Worm (Caenorhabditis elegans) whole organism, L2 larva: ENCODE data around the gene R11G1.1.

ENCODE experiments used
- C34F6.9 ChIP-seq: fragments of 150-350 bp; optimal IDR thresholded peaks from 2 replicates; lab custom pipeline; 2014; ENCODE audit warnings: missing biosample characterization, missing genetic modification characterization
- F13H6.1 ChIP-seq: sonication (generic microtip); optimal IDR thresholded peaks from 2 replicates; lab custom pipeline; 2016; ENCODE audit warnings: missing genetic modification characterization, missing compliant biosample characterization
- Y55F3AM.14 ChIP-seq: fragments of 200-800 bp; sonication (Bioruptor generic); optimal IDR thresholded peaks from 2 replicates; lab custom pipeline; 2018; ENCODE audit warnings: mild to moderate bottlenecking, missing genetic modification characterization, missing compliant biosample characterization
- ZK546.5 ChIP-seq: sonication (generic microtip); optimal IDR thresholded peaks from 2 replicates; lab custom pipeline; 2017; ENCODE audit warnings: missing biosample characterization, missing genetic modification characterization
- alr-1 ChIP-seq: fragments of 150-350 bp; optimal IDR thresholded peaks from 2 replicates; lab custom pipeline; 2014; ENCODE audit warnings: missing biosample characterization, missing genetic modification characterization
- aly-2 ChIP-seq: fragments of 150-350 bp; optimal IDR thresholded peaks from 2 replicates; lab custom pipeline; 2014; ENCODE audit warnings: missing biosample characterization, missing genetic modification characterization
- ama-1 ChIP-seq: fragments of 150-350 bp; optimal IDR thresholded peaks from 2 replicates; lab custom pipeline; 2018; ENCODE audit warnings: inconsistent platforms
- ceh-16 ChIP-seq: fragments of 150-350 bp; optimal IDR thresholded peaks from 2 replicates; lab custom pipeline; 2014; ENCODE audit warnings: missing biosample characterization, missing genetic modification characterization
- ceh-82 ChIP-seq: fragments of 150-350 bp; optimal IDR thresholded peaks from 2 replicates; lab custom pipeline; 2014; ENCODE audit warnings: missing biosample characterization, missing genetic modification characterization
- crh-2 ChIP-seq: sonication (generic microtip); optimal IDR thresholded peaks from 2 replicates; lab custom pipeline; 2017; ENCODE audit warnings: missing biosample characterization, missing genetic modification characterization
- dmd-4 ChIP-seq: sonication (generic microtip); optimal IDR thresholded peaks from 2 replicates; lab custom pipeline; 2017; ENCODE audit warnings: missing biosample characterization, missing genetic modification characterization
- egl-27 ChIP-seq: sonication (generic microtip); optimal IDR thresholded peaks from 3 replicates; lab custom pipeline; 2017; ENCODE audit warnings: missing biosample characterization, missing genetic modification reagents, missing genetic modification characterization
- elt-1 ChIP-seq: fragments of 150-350 bp; optimal IDR thresholded peaks from 2 replicates; lab custom pipeline; 2014; ENCODE audit warnings: missing biosample characterization, missing genetic modification characterization
- elt-3 ChIP-seq: sonication (generic microtip); optimal IDR thresholded peaks from 2 replicates; lab custom pipeline; 2017; ENCODE audit warnings: missing biosample characterization, missing genetic modification characterization
- fos-1 ChIP-seq: fragments of 150-350 bp; optimal IDR thresholded peaks from 2 replicates; lab custom pipeline; 2014; ENCODE audit warnings: missing biosample characterization, missing genetic modification characterization
- lin-11 ChIP-seq: fragments of 150-350 bp; sonication (generic microtip); optimal IDR thresholded peaks from 2 replicates; lab custom pipeline; 2014; ENCODE audit warnings: missing biosample characterization, missing genetic modification characterization, inconsistent platforms, mixed read lengths
- lin-39 ChIP-seq: fragments of 150-350 bp; optimal IDR thresholded peaks from 2 replicates; lab custom pipeline; 2014; ENCODE audit warnings: missing biosample characterization, missing genetic modification reagents, missing genetic modification characterization
- lsy-2 ChIP-seq, 2 experiments: fragments of 150-350 bp in 1 of 2; sonication (generic microtip) in 1 of 2; optimal IDR thresholded peaks; 2 replicates each; lab custom pipeline; 2014 to 2017; ENCODE audit warnings: missing biosample characterization in 2 of 2, missing genetic modification characterization in 2 of 2
- mab-5 ChIP-seq: fragments of 150-350 bp; optimal IDR thresholded peaks from 2 replicates; lab custom pipeline; 2014; ENCODE audit warnings: missing biosample characterization, missing genetic modification characterization
- mbf-1 ChIP-seq: sonication (generic microtip); optimal IDR thresholded peaks from 2 replicates; lab custom pipeline; 2017; ENCODE audit warnings: missing biosample characterization, missing genetic modification characterization
- mdl-1 ChIP-seq, 2 experiments: fragments of 150-350 bp in 1 of 2; sonication (generic microtip) in 1 of 2; optimal IDR thresholded peaks; 2 replicates each; lab custom pipeline; 2017; ENCODE audit warnings: missing biosample characterization in 2 of 2, missing genetic modification characterization in 2 of 2
- nhr-11 ChIP-seq: fragments of 150-350 bp; optimal IDR thresholded peaks from 2 replicates; lab custom pipeline; 2014; ENCODE audit warnings: missing biosample characterization, missing genetic modification characterization
- nhr-129 ChIP-seq: fragments of 150-350 bp; optimal IDR thresholded peaks from 2 replicates; lab custom pipeline; 2014; ENCODE audit warnings: missing biosample characterization, missing genetic modification characterization
- nhr-21 ChIP-seq: fragments of 150-350 bp; optimal IDR thresholded peaks from 2 replicates; lab custom pipeline; 2014; ENCODE audit warnings: missing biosample characterization, missing genetic modification characterization
- nhr-237 ChIP-seq: fragments of 150-350 bp; optimal IDR thresholded peaks from 2 replicates; lab custom pipeline; 2014; ENCODE audit warnings: missing biosample characterization, missing genetic modification characterization
- nhr-25 ChIP-seq: fragments of 150-350 bp; sonication (generic microtip); optimal IDR thresholded peaks from 3 replicates; lab custom pipeline; 2014; ENCODE audit warnings: missing biosample characterization, missing genetic modification characterization
- nhr-6 ChIP-seq: fragments of 150-350 bp; optimal IDR thresholded peaks from 2 replicates; lab custom pipeline; 2014; ENCODE audit warnings: missing biosample characterization, missing genetic modification characterization
- nhr-77 ChIP-seq: fragments of 150-350 bp; optimal IDR thresholded peaks from 2 replicates; lab custom pipeline; 2014; ENCODE audit warnings: missing biosample characterization, missing genetic modification characterization
- sem-4 ChIP-seq: fragments of 150-350 bp; optimal IDR thresholded peaks from 2 replicates; lab custom pipeline; 2014; ENCODE audit warnings: missing biosample characterization, missing genetic modification reagents, missing genetic modification characterization
- sma-9 ChIP-seq, 2 experiments: fragments of 150-350 bp in 1 of 2; sonication (generic microtip) in 1 of 2; optimal IDR thresholded peaks; 2 replicates each; lab custom pipeline; 2014 to 2016; ENCODE audit warnings: missing genetic modification characterization in 2 of 2, mild to moderate bottlenecking in 1 of 2, missing biosample characterization in 1 of 2, missing compliant biosample characterization in 1 of 2, missing genetic modification reagents in 1 of 2, moderate library complexity in 1 of 2
- snpc-4 ChIP-seq: fragments of 150-350 bp; optimal IDR thresholded peaks from 2 replicates; lab custom pipeline; 2014; ENCODE audit warnings: missing biosample characterization, missing genetic modification characterization
- unc-55 ChIP-seq: fragments of 150-350 bp; sonication (generic microtip); optimal IDR thresholded peaks from 3 replicates; lab custom pipeline; 2014; ENCODE audit warnings: missing biosample characterization, missing genetic modification reagents, missing genetic modification characterization
- zag-1 ChIP-seq: fragments of 150-350 bp; optimal IDR thresholded peaks from 2 replicates; lab custom pipeline; 2014; ENCODE audit warnings: missing biosample characterization, missing genetic modification characterization
- ztf-11 ChIP-seq: sonication (generic microtip); optimal IDR thresholded peaks from 2 replicates; lab custom pipeline; 2017; ENCODE audit warnings: missing biosample characterization, missing genetic modification characterization
- ztf-4 ChIP-seq: fragments of 150-350 bp; optimal IDR thresholded peaks from 2 replicates; lab custom pipeline; 2014; ENCODE audit warnings: missing biosample characterization, missing genetic modification characterization

The R11G1.1 gene

ce11 chrX:3689155-3689719, 29.9 kb downstream of the R11G1.1 start, which contains the start of gene tag-278:
Gene tag-278, minus strand, starts transcription at chrX:3689205.
- TF ChIP-seq sem-4 (tag; lab: Kevin White, UChicago), result no peak
- TF ChIP-seq nhr-25 (tag; lab: Kevin White, UChicago), result no peak
- TF ChIP-seq F13H6.1 (tag; lab: Kevin White, UChicago), result peak; percentile 72
- peak; percentile 13 for TF ChIP-seq sma-9 (GFP tag; optimal IDR thresholded peaks at IDR 0.05; lab: Kevin White, UChicago)
- no peak for TF ChIP-seq sma-9 (tag; optimal IDR thresholded peaks at IDR 0.05; lab: Kevin White, UChicago)
- TF ChIP-seq C34F6.9 (tag; lab: Kevin White, UChicago), result peak; percentile 0
- TF ChIP-seq nhr-129 (tag; lab: Kevin White, UChicago), result peak; percentile 26

- TF ChIP-seq nhr-25 (tag; lab: Kevin White, UChicago) (no peak), sem-4 (tag; lab: Kevin White, UChicago) (no peak), mab-5 (no peak), lin-11 (tag; lab: Kevin White, UChicago) (no peak), elt-1 (tag; lab: Kevin White, UChicago) (no peak), zag-1 (tag; lab: Kevin White, UChicago) (no peak), nhr-21 (tag; lab: Kevin White, UChicago) (no peak), nhr-77 (tag; lab: Kevin White, UChicago) (no peak), Y55F3AM.14 (GFP tag; lab: Kevin White, UChicago) (no peak), elt-3 (tag; lab: Kevin White, UChicago) (no peak), mbf-1 (tag; lab: Kevin White, UChicago) (no peak), lin-39 (tag; lab: Kevin White, UChicago) (no peak), ceh-16 (no peak), snpc-4 (tag; lab: Kevin White, UChicago) (no peak), sma-9 (GFP tag; optimal IDR thresholded peaks at IDR 0.05; lab: Kevin White, UChicago) (no peak), sma-9 (tag; optimal IDR thresholded peaks at IDR 0.05; lab: Kevin White, UChicago) (no peak), alr-1 (tag; lab: Kevin White, UChicago) (no peak), ZK546.5 (tag; lab: Kevin White, UChicago) (no peak)
These were observed 30.5 kb downstream of the R11G1.1 start for ce11 chrX:3689802-3690201.

ce11 chrX:3693138-3693537, 33.8 kb downstream of the R11G1.1 start, which contains the start of gene C02F12.8:
Gene C02F12.8, minus strand, starts transcription at chrX:3693238.
- TF ChIP-seq aly-2 (no peak), ztf-11 (no peak), dmd-4 (tag; lab: Kevin White, UChicago) (no peak), nhr-129 (tag; lab: Kevin White, UChicago) (no peak), lsy-2 (tag; optimal IDR thresholded peaks at IDR 0.05; lab: Kevin White, UChicago) (no peak), nhr-237 (tag; lab: Kevin White, UChicago) (no peak), nhr-11 (tag; lab: Kevin White, UChicago) (no peak), nhr-77 (tag; lab: Kevin White, UChicago) (no peak), ama-1 (lab: Kevin White, UChicago) (no peak), lin-39 (tag; lab: Kevin White, UChicago) (no peak), elt-3 (tag; lab: Kevin White, UChicago) (no peak), ceh-82 (no peak), nhr-21 (tag; lab: Kevin White, UChicago) (no peak), Y55F3AM.14 (GFP tag; lab: Kevin White, UChicago) (no peak)

- TF ChIP-seq C34F6.9 (tag; lab: Kevin White, UChicago), result peak; percentile 65
- peak; percentile 65 for TF ChIP-seq F13H6.1 (tag; lab: Kevin White, UChicago)
- TF ChIP-seq fos-1 (tag; lab: Kevin White, UChicago), result no peak
- peak; percentile 39 for TF ChIP-seq sem-4 (tag; lab: Kevin White, UChicago)
- peak; percentile 22 for TF ChIP-seq egl-27 (tag; lab: Kevin White, UChicago)
- peak; percentile 85 for TF ChIP-seq nhr-129 (tag; lab: Kevin White, UChicago)
- no peak for TF ChIP-seq ztf-4 (tag; lab: Kevin White, UChicago)
- TF ChIP-seq mdl-1 (tag; optimal IDR thresholded peaks at IDR 0.05; lab: Kevin White, UChicago), result peak in 1 of 2 experiments; percentile 32
- peak; percentile 17 for TF ChIP-seq lin-11 (tag; lab: Kevin White, UChicago)
- no peak for TF ChIP-seq elt-3 (tag; lab: Kevin White, UChicago)
- peak; percentile 14 for TF ChIP-seq sma-9 (GFP tag; optimal IDR thresholded peaks at IDR 0.05; lab: Kevin White, UChicago)
- no peak for TF ChIP-seq sma-9 (tag; optimal IDR thresholded peaks at IDR 0.05; lab: Kevin White, UChicago)
- peak in 1 of 2 experiments; percentile 53 for TF ChIP-seq lsy-2 (tag; optimal IDR thresholded peaks at IDR 0.05; lab: Kevin White, UChicago)
- peak; percentile 54 for TF ChIP-seq zag-1 (tag; lab: Kevin White, UChicago)
- peak; percentile 60 for TF ChIP-seq unc-55
- no peak for TF ChIP-seq ceh-16
- peak; percentile 88 for TF ChIP-seq crh-2 (tag; lab: Kevin White, UChicago)
- no peak for TF ChIP-seq nhr-6 (tag; lab: Kevin White, UChicago)
- TF ChIP-seq, all 48 proteins: peak for 12
These were observed 34.9 kb downstream of the R11G1.1 start for ce11 chrX:3694172-3694571.
